Worm (Caenorhabditis elegans) whole organism, young adult: ENCODE data around the gene ZK402.1.

Experiments used
- ama-1 ChIP-seq, 3 experiments: fragments of 150-350 bp in 1 of 3; sonication (generic microtip) in 2 of 3; optimal IDR thresholded peaks; 2 replicates each; lab custom pipeline; 2014 to 2018; ENCODE audit warnings: missing biosample characterization in 2 of 3, missing genetic modification characterization in 2 of 3, missing genetic modification reagents in 2 of 3
- ceh-91 ChIP-seq: fragments of 200-800 bp; sonication (Bioruptor generic); IDR thresholded peaks from 2 replicates; pipeline ENCODE4 v1.3.6; 2022; ENCODE audit warnings: missing genetic modification reagents, missing genetic modification characterization, missing compliant biosample characterization
- lin-35 ChIP-seq, 3 experiments: fragments of 150-350 bp in 2 of 3; sonication (generic microtip) in 1 of 3; optimal IDR thresholded peaks; 2 replicates each; lab custom pipeline; 2014 to 2018; ENCODE audit warnings: missing biosample characterization in 3 of 3, missing genetic modification characterization in 3 of 3, missing genetic modification reagents in 3 of 3

DNA sequence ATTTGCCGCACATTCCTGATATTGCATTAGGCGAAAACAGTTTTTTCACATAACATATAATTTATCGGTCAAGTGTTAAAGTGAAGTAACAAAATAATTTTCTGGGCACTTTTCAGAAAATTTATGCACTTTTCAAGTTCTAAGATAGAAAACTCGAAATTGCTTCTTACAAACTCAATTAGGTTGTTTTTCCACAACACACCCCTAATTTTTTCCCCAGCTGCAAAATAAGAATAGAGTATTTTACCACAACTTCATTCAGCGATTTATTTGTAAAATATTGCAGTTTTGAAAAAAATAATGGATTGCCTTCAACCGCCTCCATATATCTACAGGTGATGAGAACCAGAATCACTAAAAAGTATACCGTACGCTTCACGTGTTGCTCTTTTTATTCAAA is 8.8 kb downstream of the ZK402.1 start, which contains the start of gene srh-19:
- no peak for TF ChIP-seq ama-1 (optimal IDR thresholded peaks at IDR 0.05; lab: Kevin White, UChicago)
- no peak for TF ChIP-seq ama-1 (GFP tag; optimal IDR thresholded peaks at IDR 0.05; lab: Kevin White, UChicago)
- no peak for TF ChIP-seq ceh-91 (GFP tag; lab: Robert Waterston, UW)
- TF ChIP-seq lin-35 (GFP tag; optimal IDR thresholded peaks at IDR 0.05; lab: Kevin White, UChicago): no peak
